Worm (Caenorhabditis elegans) whole organism, L3 larva: ENCODE measurements around the gene dcaf-1.

ENCODE experiments used
- R02D3.7 ChIP-seq: fragments of 150-350 bp; optimal IDR thresholded peaks from 2 replicates; lab custom pipeline; 2014; ENCODE audit warnings: missing biosample characterization, missing genetic modification characterization
- ZK546.5 ChIP-seq: sonication (generic microtip); optimal IDR thresholded peaks from 2 replicates; lab custom pipeline; 2017; ENCODE audit warnings: missing biosample characterization, missing genetic modification characterization
- ama-1 ChIP-seq: fragments of 150-350 bp; optimal IDR thresholded peaks from 2 replicates; lab custom pipeline; 2018
- ceh-28 ChIP-seq: fragments of 150-350 bp; optimal IDR thresholded peaks from 2 replicates; lab custom pipeline; 2014; ENCODE audit warnings: missing biosample characterization, missing genetic modification reagents, missing genetic modification characterization
- ceh-82 ChIP-seq: fragments of 150-350 bp; optimal IDR thresholded peaks from 2 replicates; lab custom pipeline; 2014; ENCODE audit warnings: missing biosample characterization, missing genetic modification characterization
- ceh-9 ChIP-seq: sonication (generic microtip); optimal IDR thresholded peaks from 2 replicates; lab custom pipeline; 2018; ENCODE audit warnings: missing biosample characterization, missing genetic modification characterization
- daf-12 ChIP-seq: fragments of 150-350 bp; optimal IDR thresholded peaks from 2 replicates; lab custom pipeline; 2014; ENCODE audit warnings: missing biosample characterization, missing genetic modification reagents, missing genetic modification characterization
- egl-27 ChIP-seq: sonication (generic microtip); optimal IDR thresholded peaks from 4 replicates; lab custom pipeline; 2017; ENCODE audit warnings: missing biosample characterization, missing genetic modification reagents, missing genetic modification characterization
- egl-5 ChIP-seq: fragments of 150-350 bp; optimal IDR thresholded peaks from 2 replicates; lab custom pipeline; 2017; ENCODE audit warnings: missing biosample characterization, missing genetic modification reagents, missing genetic modification characterization, inconsistent platforms
- elt-1 ChIP-seq: fragments of 150-350 bp; optimal IDR thresholded peaks from 2 replicates; lab custom pipeline; 2014; ENCODE audit warnings: missing biosample characterization, missing genetic modification characterization
- elt-2 ChIP-seq: sonication (generic microtip); optimal IDR thresholded peaks from 2 replicates; lab custom pipeline; 2016; ENCODE audit warnings: missing genetic modification reagents, mild to moderate bottlenecking, missing genetic modification characterization, missing compliant biosample characterization
- elt-3 ChIP-seq, 3 experiments: fragments of 150-350 bp in 1 of 3; sonication (generic microtip) in 2 of 3; optimal IDR thresholded peaks; 2 replicates in 2 of 3; 4 replicates in 1 of 3; lab custom pipeline; 2014 to 2017; ENCODE audit warnings: missing biosample characterization in 3 of 3, missing genetic modification characterization in 3 of 3
- eor-1 ChIP-seq, 2 experiments: fragments of 150-350 bp; optimal IDR thresholded peaks; 2 replicates each; lab custom pipeline; 2014 to 2018; ENCODE audit warnings: missing biosample characterization in 2 of 2, missing genetic modification characterization in 2 of 2
- fkh-2 ChIP-seq: fragments of 150-350 bp; optimal IDR thresholded peaks from 2 replicates; lab custom pipeline; 2014; ENCODE audit warnings: missing biosample characterization, missing genetic modification reagents, missing genetic modification characterization
- fos-1 ChIP-seq: fragments of 150-350 bp; optimal IDR thresholded peaks from 2 replicates; lab custom pipeline; 2014; ENCODE audit warnings: missing biosample characterization, missing genetic modification characterization
- jun-1 ChIP-seq: fragments of 150-350 bp; optimal IDR thresholded peaks from 2 replicates; lab custom pipeline; 2014; ENCODE audit warnings: missing biosample characterization, missing genetic modification reagents, missing genetic modification characterization
- lin-39 ChIP-seq: fragments of 150-350 bp; optimal IDR thresholded peaks from 2 replicates; lab custom pipeline; 2018; ENCODE audit warnings: missing biosample characterization, missing genetic modification reagents, missing genetic modification characterization
- lsy-12 ChIP-seq: sonication (generic microtip); optimal IDR thresholded peaks from 2 replicates; lab custom pipeline; 2016; ENCODE audit warnings: mild to moderate bottlenecking, missing genetic modification characterization, missing compliant biosample characterization
- mdl-1 ChIP-seq: fragments of 150-350 bp; optimal IDR thresholded peaks from 2 replicates; lab custom pipeline; 2014; ENCODE audit warnings: missing biosample characterization, missing genetic modification characterization
- mml-1 ChIP-seq: fragments of 150-350 bp; sonication (generic microtip); optimal IDR thresholded peaks from 3 replicates; lab custom pipeline; 2014; ENCODE audit warnings: missing biosample characterization, missing genetic modification characterization
- nfya-1 ChIP-seq: sonication (generic microtip); optimal IDR thresholded peaks from 2 replicates; lab custom pipeline; 2017; ENCODE audit warnings: missing genetic modification characterization, mild to moderate bottlenecking, missing compliant biosample characterization, antibody characterized with exemption, moderate library complexity; ENCODE audit not compliant: insufficient read depth
- nhr-11 ChIP-seq: fragments of 150-350 bp; optimal IDR thresholded peaks from 2 replicates; lab custom pipeline; 2014; ENCODE audit warnings: missing biosample characterization, missing genetic modification characterization
- nhr-12 ChIP-seq: fragments of 150-350 bp; optimal IDR thresholded peaks from 2 replicates; lab custom pipeline; 2014; ENCODE audit warnings: missing biosample characterization, missing genetic modification characterization
- nhr-23 ChIP-seq: fragments of 150-350 bp; optimal IDR thresholded peaks from 2 replicates; lab custom pipeline; 2014; ENCODE audit warnings: missing biosample characterization, missing genetic modification reagents, missing genetic modification characterization
- nhr-25 ChIP-seq: sonication (generic microtip); optimal IDR thresholded peaks from 2 replicates; lab custom pipeline; 2017; ENCODE audit warnings: missing biosample characterization, missing genetic modification characterization
- nhr-28 ChIP-seq: fragments of 150-350 bp; optimal IDR thresholded peaks from 2 replicates; lab custom pipeline; 2014; ENCODE audit warnings: missing biosample characterization, missing genetic modification characterization
- nhr-67 ChIP-seq: fragments of 150-350 bp; optimal IDR thresholded peaks from 2 replicates; lab custom pipeline; 2014; ENCODE audit warnings: missing biosample characterization, missing genetic modification characterization
- nhr-76 ChIP-seq: fragments of 150-350 bp; sonication (generic microtip); optimal IDR thresholded peaks from 5 replicates; lab custom pipeline; 2014; ENCODE audit warnings: missing biosample characterization, missing genetic modification characterization
- pha-4 ChIP-seq: fragments of 150-350 bp; optimal IDR thresholded peaks from 2 replicates; lab custom pipeline; 2014; ENCODE audit warnings: missing biosample characterization, missing genetic modification reagents, missing genetic modification characterization
- pqm-1 ChIP-seq: fragments of 150-350 bp; optimal IDR thresholded peaks from 2 replicates; lab custom pipeline; 2017; ENCODE audit warnings: missing biosample characterization, missing genetic modification characterization, inconsistent platforms
- sea-2 ChIP-seq: fragments of 150-350 bp; sonication (generic microtip); optimal IDR thresholded peaks from 4 replicates; lab custom pipeline; 2014; ENCODE audit warnings: missing biosample characterization, missing genetic modification reagents, missing genetic modification characterization
- snpc-4 ChIP-seq: fragments of 150-350 bp; optimal IDR thresholded peaks from 2 replicates; lab custom pipeline; 2014; ENCODE audit warnings: missing biosample characterization, missing genetic modification characterization
- tbx-2 ChIP-seq: sonication (generic microtip); optimal IDR thresholded peaks from 2 replicates; lab custom pipeline; 2016; ENCODE audit warnings: mild to moderate bottlenecking, missing genetic modification characterization, missing compliant biosample characterization
- unc-39 ChIP-seq: sonication (generic microtip); optimal IDR thresholded peaks from 4 replicates; lab custom pipeline; 2017; ENCODE audit warnings: missing biosample characterization, missing genetic modification characterization
- zag-1 ChIP-seq: fragments of 150-350 bp; optimal IDR thresholded peaks from 2 replicates; lab custom pipeline; 2014; ENCODE audit warnings: missing biosample characterization, missing genetic modification characterization
- ztf-11 ChIP-seq: fragments of 150-350 bp; optimal IDR thresholded peaks from 2 replicates; lab custom pipeline; 2014; ENCODE audit warnings: missing biosample characterization, missing genetic modification characterization
- ztf-4 ChIP-seq: fragments of 150-350 bp; optimal IDR thresholded peaks from 2 replicates; lab custom pipeline; 2014; ENCODE audit warnings: missing biosample characterization, missing genetic modification characterization

Gene dcaf-1

ce11 chrIV:9677226-9677992 lies 29.1 kb downstream of the dcaf-1 start (continued):
- TF ChIP-seq mml-1 (tag; lab: Kevin White, UChicago), result no peak
- no peak for TF ChIP-seq eor-1 (tag; optimal IDR thresholded peaks at IDR 0.05; lab: Kevin White, UChicago)
- peak; percentile 32 for TF ChIP-seq jun-1 (tag; lab: Kevin White, UChicago)
- TF ChIP-seq nhr-23, result peak; percentile 79
- TF ChIP-seq zag-1 (tag; lab: Kevin White, UChicago), result no peak
- TF ChIP-seq fkh-2 (tag; lab: Kevin White, UChicago), result no peak
- TF ChIP-seq daf-12, result no peak
- no peak for TF ChIP-seq lsy-12
- TF ChIP-seq ceh-28 (tag; lab: Kevin White, UChicago), result peak; percentile 48
- TF ChIP-seq nhr-11 (tag; lab: Kevin White, UChicago), result no peak
- peak; percentile 85 for TF ChIP-seq nfya-1 (tag; lab: Kevin White, UChicago)
- no peak for TF ChIP-seq ceh-9 (tag; lab: Kevin White, UChicago)
- TF ChIP-seq nhr-12 (tag; lab: Kevin White, UChicago), result no peak
- peak in 1 of 3 experiments; percentile 70 for TF ChIP-seq elt-3 (tag; optimal IDR thresholded peaks at IDR 0.05; lab: Kevin White, UChicago)
- no peak for TF ChIP-seq egl-27 (tag; lab: Kevin White, UChicago)
- peak; percentile 96 for TF ChIP-seq mdl-1
- TF ChIP-seq fos-1 (tag; lab: Kevin White, UChicago), result no peak
- TF ChIP-seq pqm-1 (tag; lab: Kevin White, UChicago), result peak; percentile 85
- TF ChIP-seq nhr-25 (tag; lab: Kevin White, UChicago), result peak; percentile 32
- TF ChIP-seq nhr-28 (tag; lab: Kevin White, UChicago), result no peak
- TF ChIP-seq ztf-11 (tag; lab: Kevin White, UChicago), result no peak
- no peak for TF ChIP-seq elt-1 (tag; lab: Kevin White, UChicago)
- TF ChIP-seq ZK546.5 (tag; lab: Kevin White, UChicago), result no peak
- no peak for TF ChIP-seq ceh-82 (tag; lab: Kevin White, UChicago)

- TF ChIP-seq mml-1 (tag; lab: Kevin White, UChicago), result no peak
- no peak for TF ChIP-seq ztf-4 (tag; lab: Kevin White, UChicago)
- TF ChIP-seq elt-2 (tag; lab: Kevin White, UChicago), result peak; percentile 94
- no peak for TF ChIP-seq sea-2 (GFP tag; lab: Kevin White, UChicago)
- peak; percentile 54 for TF ChIP-seq pha-4 (tag; lab: Kevin White, UChicago)
- no peak for TF ChIP-seq unc-39 (tag; lab: Kevin White, UChicago)
- TF ChIP-seq pqm-1 (tag; lab: Kevin White, UChicago), result peak; percentile 96
- TF ChIP-seq lin-39 (tag; lab: Kevin White, UChicago), result no peak
- TF ChIP-seq tbx-2 (tag; lab: Kevin White, UChicago), result no peak
- TF ChIP-seq nhr-76, result no peak
- no peak for TF ChIP-seq daf-12
- TF ChIP-seq R02D3.7 (tag; lab: Kevin White, UChicago), result no peak
- no peak for TF ChIP-seq fkh-2 (tag; lab: Kevin White, UChicago)
- TF ChIP-seq nhr-25 (tag; lab: Kevin White, UChicago), result no peak
- no peak for TF ChIP-seq ceh-82 (tag; lab: Kevin White, UChicago)
- TF ChIP-seq lsy-12, result no peak
- TF ChIP-seq fos-1 (tag; lab: Kevin White, UChicago), result no peak
- TF ChIP-seq snpc-4 (tag; lab: Kevin White, UChicago), result no peak
Measured at ce11 chrIV:9676535-9676934, 30.0 kb downstream of the dcaf-1 start.

- no peak for TF ChIP-seq nhr-67 (tag; lab: Kevin White, UChicago)
- TF ChIP-seq ama-1 (lab: Kevin White, UChicago), result no peak
- TF ChIP-seq tbx-2 (tag; lab: Kevin White, UChicago), result no peak
- TF ChIP-seq lsy-12, result no peak
- TF ChIP-seq elt-3 (tag; optimal IDR thresholded peaks at IDR 0.05; lab: Kevin White, UChicago), result no peak
- no peak for TF ChIP-seq egl-27 (tag; lab: Kevin White, UChicago)
- no peak for TF ChIP-seq egl-5 (tag; lab: Kevin White, UChicago)
- TF ChIP-seq ztf-4 (tag; lab: Kevin White, UChicago), result no peak
- TF ChIP-seq, all 47 proteins: peak for 0
Measured at ce11 chrIV:9675572-9675971, 31.0 kb downstream of the dcaf-1 start, which contains the start of gene nhr-34. Gene nhr-34 (minus strand): TSS chrIV:9675672.
